Fruit fly (Drosophila melanogaster) whole organism, embryonic: Measurements from ENCODE around the gene PRL-1.
A peak's percentile ranks its signal among the peaks of the same experiment; 100 is the strongest.

Experiments
- Aef1 ChIP-seq: fragments of 200-800 bp; sonication (Bioruptor generic); IDR thresholded peaks from 3 replicates; pipeline ENCODE4 v1.3.6; 2022; ENCODE audit warnings: missing biosample characterization, missing genetic modification characterization
- Antp ChIP-seq: fragments of 200-800 bp; sonication (Bioruptor generic); optimal IDR thresholded peaks from 3 replicates; lab custom pipeline; 2016; ENCODE audit warnings: missing biosample characterization, missing genetic modification characterization
- Atf-2 ChIP-seq: fragments of 200-800 bp; sonication (Bioruptor generic); optimal IDR thresholded peaks from 2 replicates; lab custom pipeline; 2016; ENCODE audit warnings: missing biosample characterization, missing genetic modification characterization
- Awh ChIP-seq: fragments of 200-800 bp; sonication (Bioruptor generic); IDR thresholded peaks from 2 replicates; pipeline ENCODE4, ENCODE4 v1.3.6; 2022; ENCODE audit warnings: missing biosample characterization, missing genetic modification characterization
- C15 ChIP-seq: fragments of 200-800 bp; sonication (Bioruptor generic); IDR thresholded peaks from 3 replicates; pipeline ENCODE4 v1.3.6; 2022; ENCODE audit warnings: missing biosample characterization, missing genetic modification characterization
- CG11093 ChIP-seq: fragments of 200-800 bp; sonication (Bioruptor generic); IDR thresholded peaks from 3 replicates; pipeline ENCODE4 v1.3.6; 2022; ENCODE audit warnings: missing biosample characterization, missing genetic modification characterization
- CG13296 ChIP-seq: fragments of 200-800 bp; sonication (Bioruptor generic); optimal IDR thresholded peaks from 3 replicates; lab custom pipeline; 2018; ENCODE audit warnings: missing biosample characterization, mild to moderate bottlenecking, missing genetic modification characterization
- CG17912 ChIP-seq: fragments of 200-800 bp; sonication (Bioruptor generic); optimal IDR thresholded peaks from 2 replicates; lab custom pipeline; 2018; ENCODE audit warnings: missing biosample characterization, mild to moderate bottlenecking, missing genetic modification characterization
- CG2199 ChIP-seq: fragments of 200-800 bp; sonication (Bioruptor generic); IDR thresholded peaks from 3 replicates; pipeline ENCODE4 v1.3.6; 2022; ENCODE audit warnings: missing biosample characterization, missing genetic modification characterization
- CG30020 ChIP-seq: fragments of 200-800 bp; optimal IDR thresholded peaks from 2 replicates; lab custom pipeline; 2019; ENCODE audit warnings: missing biosample characterization, mild to moderate bottlenecking, missing genetic modification characterization, moderate library complexity
- CG30431 ChIP-seq: fragments of 200-800 bp; sonication (Bioruptor generic); optimal IDR thresholded peaks from 2 replicates; lab custom pipeline; 2017; ENCODE audit warnings: missing biosample characterization, missing genetic modification characterization
- CG32532 ChIP-seq: fragments of 200-800 bp; sonication (Bioruptor generic); IDR thresholded peaks from 2 replicates; pipeline ENCODE4 v1.3.6; 2022; ENCODE audit warnings: missing biosample characterization, missing genetic modification characterization
- CG33213 ChIP-seq: fragments of 200-800 bp; sonication (Bioruptor generic); optimal IDR thresholded peaks from 3 replicates; lab custom pipeline; 2016; ENCODE audit warnings: missing biosample characterization, missing genetic modification characterization
- CG34422 ChIP-seq: fragments of 200-800 bp; sonication (Bioruptor generic); IDR thresholded peaks from 3 replicates; pipeline ENCODE4 v1.3.6; 2022; ENCODE audit warnings: missing biosample characterization, missing genetic modification characterization
- CG6765 ChIP-seq: fragments of 200-800 bp; sonication (Bioruptor generic); optimal IDR thresholded peaks from 3 replicates; lab custom pipeline; 2017; ENCODE audit warnings: missing biosample characterization, mild to moderate bottlenecking, missing genetic modification characterization
- CG8765 ChIP-seq: fragments of 200-800 bp; sonication (Bioruptor generic); IDR thresholded peaks from 2 replicates; pipeline ENCODE4 v1.3.6; 2022; ENCODE audit warnings: missing biosample characterization, missing genetic modification characterization
- CG9215 ChIP-seq: fragments of 200-800 bp; sonication (Bioruptor generic); IDR thresholded peaks from 2 replicates; pipeline ENCODE4 v1.3.6; 2022; ENCODE audit warnings: missing biosample characterization, missing genetic modification characterization
- CG9437 ChIP-seq: fragments of 200-800 bp; sonication (Bioruptor generic); optimal IDR thresholded peaks from 2 replicates; lab custom pipeline; 2018; ENCODE audit warnings: missing biosample characterization, mild to moderate bottlenecking, missing genetic modification characterization
- Fer2 ChIP-seq: fragments of 200-800 bp; sonication (Bioruptor generic); optimal IDR thresholded peaks from 2 replicates; lab custom pipeline; 2018; ENCODE audit warnings: missing biosample characterization, mild to moderate bottlenecking, missing genetic modification characterization, moderate library complexity
- GATAe ChIP-seq: fragments of 200-800 bp; sonication (Bioruptor generic); conservative IDR thresholded peaks from 2 replicates; pipeline ENCODE4 v1.3.6; 2022; ENCODE audit warnings: missing biosample characterization, missing genetic modification characterization
- Hmr ChIP-seq: fragments of 200-800 bp; sonication (Bioruptor generic); optimal IDR thresholded peaks from 3 replicates; lab custom pipeline; 2017; ENCODE audit warnings: mild to moderate bottlenecking, missing biosample characterization, missing genetic modification reagents, missing genetic modification characterization
- Mad ChIP-seq: fragments of 200-800 bp; sonication (Bioruptor generic); optimal IDR thresholded peaks from 2 replicates; lab custom pipeline; 2016; ENCODE audit warnings: missing biosample characterization, missing genetic modification characterization
- Max ChIP-seq: fragments of 200-800 bp; sonication (Bioruptor generic); optimal IDR thresholded peaks from 2 replicates; lab custom pipeline; 2016; ENCODE audit warnings: missing biosample characterization, mild to moderate bottlenecking, missing genetic modification characterization
- Med ChIP-seq: fragments of 200-800 bp; sonication (Bioruptor generic); peaks from one replicate; lab custom pipeline; 2016; ENCODE audit warnings: missing biosample characterization, missing genetic modification characterization, mild to moderate bottlenecking, inconsistent platforms, moderate library complexity
- Nf-YC ChIP-seq: fragments of 200-800 bp; optimal IDR thresholded peaks from 3 replicates; lab custom pipeline; 2019; ENCODE audit warnings: missing biosample characterization, mild to moderate bottlenecking, missing genetic modification characterization, moderate library complexity
- Oaz ChIP-seq: fragments of 200-800 bp; sonication (Bioruptor generic); IDR thresholded peaks from 2 replicates; pipeline ENCODE4 v1.3.6; 2022; ENCODE audit warnings: missing biosample characterization, missing genetic modification characterization
- Spps ChIP-seq: fragments of 200-800 bp; sonication (Bioruptor generic); optimal IDR thresholded peaks from 2 replicates; lab custom pipeline; 2018; ENCODE audit warnings: missing biosample characterization, mild to moderate bottlenecking, missing genetic modification characterization
- Sry-δ ChIP-seq: fragments of 200-800 bp; sonication (Bioruptor generic); optimal IDR thresholded peaks from 2 replicates; lab custom pipeline; 2016; ENCODE audit warnings: missing biosample characterization, missing genetic modification characterization
- ap ChIP-seq: fragments of 200-800 bp; sonication (Bioruptor generic); IDR thresholded peaks from 2 replicates; pipeline ENCODE4 v1.3.6; 2022; ENCODE audit warnings: missing biosample characterization, missing genetic modification characterization
- ash1 ChIP-seq: fragments of 200-800 bp; sonication (Bioruptor generic); optimal IDR thresholded peaks from 2 replicates; lab custom pipeline; 2018; ENCODE audit warnings: missing biosample characterization, mild to moderate bottlenecking, missing genetic modification characterization
- dati ChIP-seq: fragments of 200-800 bp; sonication (Bioruptor generic); IDR thresholded peaks from 2 replicates; pipeline ENCODE4 v1.3.6; 2022; ENCODE audit warnings: missing biosample characterization, missing genetic modification characterization
- dysf ChIP-seq: fragments of 200-800 bp; sonication (Bioruptor generic); IDR thresholded peaks from 3 replicates; pipeline ENCODE4 v1.3.6; 2022; ENCODE audit warnings: missing biosample characterization, missing genetic modification characterization
- emc ChIP-seq: fragments of 200-800 bp; sonication (Bioruptor generic); optimal IDR thresholded peaks from 2 replicates; lab custom pipeline; 2016; ENCODE audit warnings: missing biosample characterization, missing genetic modification characterization
- ftz-f1 ChIP-seq: fragments of 200-800 bp; sonication (Bioruptor generic); optimal IDR thresholded peaks from 2 replicates; lab custom pipeline; 2016; ENCODE audit warnings: missing biosample characterization, missing genetic modification characterization
- gem ChIP-seq: fragments of 200-800 bp; sonication (Bioruptor generic); optimal IDR thresholded peaks from 2 replicates; lab custom pipeline; 2019; ENCODE audit warnings: missing biosample characterization, mild to moderate bottlenecking, missing genetic modification characterization, moderate library complexity
- gfzf ChIP-seq: fragments of 200-800 bp; sonication (Bioruptor generic); optimal IDR thresholded peaks from 2 replicates; lab custom pipeline; 2016; ENCODE audit warnings: missing biosample characterization, mild to moderate bottlenecking, missing genetic modification characterization, moderate library complexity
- gro ChIP-seq: fragments of 200-800 bp; sonication (Bioruptor generic); optimal IDR thresholded peaks from 2 replicates; lab custom pipeline; 2016; ENCODE audit warnings: missing biosample characterization, missing genetic modification characterization
- kah ChIP-seq: fragments of 200-800 bp; sonication (Bioruptor generic); optimal IDR thresholded peaks from 2 replicates; lab custom pipeline; 2018; ENCODE audit warnings: missing biosample characterization, mild to moderate bottlenecking, missing genetic modification characterization
- kni ChIP-seq: fragments of 200-800 bp; sonication (Bioruptor generic); optimal IDR thresholded peaks from 3 replicates; lab custom pipeline; 2017; ENCODE audit warnings: mild to moderate bottlenecking, missing biosample characterization, missing genetic modification reagents, missing genetic modification characterization
- lilli ChIP-seq: fragments of 200-800 bp; sonication (Bioruptor generic); optimal IDR thresholded peaks from 3 replicates; lab custom pipeline; 2016; ENCODE audit warnings: missing biosample characterization, missing genetic modification characterization
- mld ChIP-seq: fragments of 200-800 bp; sonication (Bioruptor generic); IDR thresholded peaks from 3 replicates; pipeline ENCODE4 v1.3.6; 2022; ENCODE audit warnings: missing biosample characterization, missing genetic modification characterization; ENCODE audit not compliant: partially characterized antibody
- pnt ChIP-seq: fragments of 200-800 bp; sonication (Bioruptor generic); optimal IDR thresholded peaks from 3 replicates; lab custom pipeline; 2016; ENCODE audit warnings: missing biosample characterization, missing genetic modification characterization
- pzg ChIP-seq: fragments of 200-800 bp; sonication (Bioruptor generic); optimal IDR thresholded peaks from 3 replicates; lab custom pipeline; 2018; ENCODE audit warnings: missing biosample characterization, mild to moderate bottlenecking, missing genetic modification characterization, moderate library complexity
- rib ChIP-seq: fragments of 200-800 bp; sonication (Bioruptor generic); IDR thresholded peaks from 2 replicates; pipeline ENCODE4 v1.3.6; 2022; ENCODE audit warnings: missing biosample characterization, missing genetic modification characterization
- sens-2 ChIP-seq: fragments of 200-800 bp; sonication (Bioruptor generic); IDR thresholded peaks from 2 replicates; pipeline ENCODE4 v1.3.6; 2022; ENCODE audit warnings: missing biosample characterization, missing genetic modification characterization
- sima ChIP-seq: fragments of 200-800 bp; sonication (Bioruptor generic); optimal IDR thresholded peaks from 2 replicates; lab custom pipeline; 2016; ENCODE audit warnings: missing biosample characterization, missing genetic modification characterization
- sisA ChIP-seq: fragments of 200-800 bp; sonication (Bioruptor generic); IDR thresholded peaks from 2 replicates; pipeline ENCODE4 v1.3.6; 2022; ENCODE audit warnings: missing biosample characterization, missing genetic modification characterization
- so ChIP-seq: fragments of 200-800 bp; sonication (Bioruptor generic); IDR thresholded peaks from 3 replicates; pipeline ENCODE4 v1.3.6; 2022; ENCODE audit warnings: missing biosample characterization, missing genetic modification characterization
- sr ChIP-seq: fragments of 200-800 bp; sonication (Bioruptor generic); IDR thresholded peaks from 3 replicates; pipeline ENCODE4 v1.3.6; 2022; ENCODE audit warnings: missing biosample characterization, missing genetic modification characterization
- unpg ChIP-seq: fragments of 200-800 bp; sonication (Bioruptor generic); optimal IDR thresholded peaks from 3 replicates; lab custom pipeline; 2018; ENCODE audit warnings: missing biosample characterization, mild to moderate bottlenecking, missing genetic modification characterization, moderate library complexity
- zen2 ChIP-seq: fragments of 200-800 bp; sonication (Bioruptor generic); IDR thresholded peaks from 3 replicates; pipeline ENCODE4 v1.3.6; 2022; ENCODE audit warnings: missing biosample characterization, missing genetic modification characterization; ENCODE audit not compliant: partially characterized antibody

PRL-1 gene

dm6 chr2L:16285692-16286359, 28.4 kb upstream of the PRL-1 start (continued):
- TF ChIP-seq rib (GFP tag; lab: Robert Waterston, UW) (no peak), sens-2 (GFP tag; lab: Robert Waterston, UW) (no peak), pzg (GFP tag; lab: Kevin White, UChicago) (peak; percentile 3), CG9215 (GFP tag; lab: Robert Waterston, UW) (no peak), CG11093 (peak; percentile 80), dysf (GFP tag; lab: Robert Waterston, UW) (no peak), Atf-2 (GFP tag; lab: Kevin White, UChicago) (peak; percentile 81), Oaz (GFP tag; lab: Robert Waterston, UW) (no peak), gem (tag; lab: Kevin White, UChicago) (peak; percentile 95), Sry-δ (peak; percentile 20), gfzf (GFP tag; lab: Kevin White, UChicago) (no peak), dati (GFP tag; lab: Robert Waterston, UW) (no peak), ap (GFP tag; lab: Robert Waterston, UW) (no peak), Med (GFP tag; lab: Kevin White, UChicago) (peak; percentile 98), CG2199 (GFP tag; lab: Robert Waterston, UW) (no peak), mld (GFP tag; lab: Robert Waterston, UW) (no peak), Max (GFP tag; lab: Kevin White, UChicago) (peak; percentile 85), C15 (GFP tag; lab: Robert Waterston, UW) (no peak), Antp (GFP tag; lab: Kevin White, UChicago) (peak; percentile 83), Awh (GFP tag; lab: Robert Waterston, UW) (no peak), kni (GFP tag; lab: Kevin White, UChicago) (no peak), ash1 (GFP tag; lab: Kevin White, UChicago) (peak; percentile 21), lilli (GFP tag; lab: Kevin White, UChicago) (peak; percentile 86), Hmr (peak; percentile 76), CG9437 (GFP tag; lab: Kevin White, UChicago) (peak; percentile 56), CG34422 (GFP tag; lab: Robert Waterston, UW) (no peak), CG32532 (GFP tag; lab: Robert Waterston, UW) (no peak), gro (peak; percentile 86), zen2 (GFP tag; lab: Robert Waterston, UW) (no peak), CG30020 (tag; lab: Kevin White, UChicago) (no peak), sima (GFP tag; lab: Kevin White, UChicago) (peak; percentile 60), Fer2 (tag; lab: Kevin White, UChicago) (peak; percentile 58), pnt (GFP tag; lab: Kevin White, UChicago) (peak; percentile 87), kah (GFP tag; lab: Kevin White, UChicago) (peak; percentile 68), so (GFP tag; lab: Robert Waterston, UW) (no peak), CG6765 (GFP tag; lab: Kevin White, UChicago) (peak; percentile 15), unpg (GFP tag; lab: Kevin White, UChicago) (peak; percentile 94), emc (GFP tag; lab: Kevin White, UChicago) (peak; percentile 73), sisA (no peak), CG8765 (GFP tag; lab: Robert Waterston, UW) (no peak), GATAe (GFP tag; lab: Robert Waterston, UW) (no peak), CG17912 (GFP tag; lab: Kevin White, UChicago) (peak; percentile 35), Aef1 (GFP tag; lab: Robert Waterston, UW) (no peak), CG33213 (peak; percentile 82), Spps (tag; lab: Kevin White, UChicago) (peak; percentile 87), ftz-f1 (no peak), Nf-YC (tag; lab: Kevin White, UChicago) (no peak), sr (GFP tag; lab: Robert Waterston, UW) (no peak), Mad (peak; percentile 85), CG30431 (GFP tag; lab: Kevin White, UChicago) (peak; percentile 87), CG13296 (peak; percentile 57)
